Worm (Caenorhabditis elegans) whole organism, L2 larva: Measurements from ENCODE around the gene pir-1.
A peak's percentile ranks its signal among the peaks of the same experiment; 100 is the strongest.

Experiments
- C34F6.9 ChIP-seq: fragments of 150-350 bp; optimal IDR thresholded peaks from 2 replicates; lab custom pipeline; 2014; ENCODE audit warnings: missing biosample characterization, missing genetic modification characterization
- R02D3.7 ChIP-seq: fragments of 150-350 bp; optimal IDR thresholded peaks from 2 replicates; lab custom pipeline; 2014; ENCODE audit warnings: missing biosample characterization, missing genetic modification characterization
- ZK546.5 ChIP-seq: sonication (generic microtip); optimal IDR thresholded peaks from 2 replicates; lab custom pipeline; 2017; ENCODE audit warnings: missing biosample characterization, missing genetic modification characterization
- alr-1 ChIP-seq: fragments of 150-350 bp; optimal IDR thresholded peaks from 2 replicates; lab custom pipeline; 2014; ENCODE audit warnings: missing biosample characterization, missing genetic modification characterization
- aly-2 ChIP-seq: fragments of 150-350 bp; optimal IDR thresholded peaks from 2 replicates; lab custom pipeline; 2014; ENCODE audit warnings: missing biosample characterization, missing genetic modification characterization
- blmp-1 ChIP-seq: sonication (generic microtip); optimal IDR thresholded peaks from 2 replicates; lab custom pipeline; 2017; ENCODE audit warnings: missing genetic modification characterization, mild to moderate bottlenecking, missing compliant biosample characterization, antibody characterized with exemption, moderate library complexity; ENCODE audit not compliant: insufficient read depth
- ceh-16 ChIP-seq: fragments of 150-350 bp; optimal IDR thresholded peaks from 2 replicates; lab custom pipeline; 2014; ENCODE audit warnings: missing biosample characterization, missing genetic modification characterization
- ceh-82 ChIP-seq: fragments of 150-350 bp; optimal IDR thresholded peaks from 2 replicates; lab custom pipeline; 2014; ENCODE audit warnings: missing biosample characterization, missing genetic modification characterization
- crh-2 ChIP-seq: sonication (generic microtip); optimal IDR thresholded peaks from 2 replicates; lab custom pipeline; 2017; ENCODE audit warnings: missing biosample characterization, missing genetic modification characterization
- dmd-4 ChIP-seq: sonication (generic microtip); optimal IDR thresholded peaks from 2 replicates; lab custom pipeline; 2017; ENCODE audit warnings: missing biosample characterization, missing genetic modification characterization
- egl-27 ChIP-seq: sonication (generic microtip); optimal IDR thresholded peaks from 3 replicates; lab custom pipeline; 2017; ENCODE audit warnings: missing biosample characterization, missing genetic modification reagents, missing genetic modification characterization
- elt-3 ChIP-seq: sonication (generic microtip); optimal IDR thresholded peaks from 2 replicates; lab custom pipeline; 2017; ENCODE audit warnings: missing biosample characterization, missing genetic modification characterization
- fos-1 ChIP-seq: fragments of 150-350 bp; optimal IDR thresholded peaks from 2 replicates; lab custom pipeline; 2014; ENCODE audit warnings: missing biosample characterization, missing genetic modification characterization
- lin-39 ChIP-seq: fragments of 150-350 bp; optimal IDR thresholded peaks from 2 replicates; lab custom pipeline; 2014; ENCODE audit warnings: missing biosample characterization, missing genetic modification reagents, missing genetic modification characterization
- mab-5 ChIP-seq: fragments of 150-350 bp; optimal IDR thresholded peaks from 2 replicates; lab custom pipeline; 2014; ENCODE audit warnings: missing biosample characterization, missing genetic modification characterization
- mbf-1 ChIP-seq: sonication (generic microtip); optimal IDR thresholded peaks from 2 replicates; lab custom pipeline; 2017; ENCODE audit warnings: missing biosample characterization, missing genetic modification characterization
- mdl-1 ChIP-seq, 2 experiments: fragments of 150-350 bp in 1 of 2; sonication (generic microtip) in 1 of 2; optimal IDR thresholded peaks; 2 replicates each; lab custom pipeline; 2017; ENCODE audit warnings: missing biosample characterization in 2 of 2, missing genetic modification characterization in 2 of 2
- nhr-10 ChIP-seq: sonication (generic microtip); optimal IDR thresholded peaks from 2 replicates; lab custom pipeline; 2017; ENCODE audit warnings: missing biosample characterization, missing genetic modification characterization
- nhr-129 ChIP-seq: fragments of 150-350 bp; optimal IDR thresholded peaks from 2 replicates; lab custom pipeline; 2014; ENCODE audit warnings: missing biosample characterization, missing genetic modification characterization
- nhr-21 ChIP-seq: fragments of 150-350 bp; optimal IDR thresholded peaks from 2 replicates; lab custom pipeline; 2014; ENCODE audit warnings: missing biosample characterization, missing genetic modification characterization
- nhr-23 ChIP-seq: fragments of 150-350 bp; optimal IDR thresholded peaks from 2 replicates; lab custom pipeline; 2014; ENCODE audit warnings: missing biosample characterization, missing genetic modification reagents, missing genetic modification characterization
- nhr-25 ChIP-seq: fragments of 150-350 bp; sonication (generic microtip); optimal IDR thresholded peaks from 3 replicates; lab custom pipeline; 2014; ENCODE audit warnings: missing biosample characterization, missing genetic modification characterization
- nhr-6 ChIP-seq: fragments of 150-350 bp; optimal IDR thresholded peaks from 2 replicates; lab custom pipeline; 2014; ENCODE audit warnings: missing biosample characterization, missing genetic modification characterization
- nhr-77 ChIP-seq: fragments of 150-350 bp; optimal IDR thresholded peaks from 2 replicates; lab custom pipeline; 2014; ENCODE audit warnings: missing biosample characterization, missing genetic modification characterization
- peb-1 ChIP-seq: fragments of 150-350 bp; optimal IDR thresholded peaks from 2 replicates; lab custom pipeline; 2014; ENCODE audit warnings: missing biosample characterization, missing genetic modification characterization
- sem-4 ChIP-seq: fragments of 150-350 bp; optimal IDR thresholded peaks from 2 replicates; lab custom pipeline; 2014; ENCODE audit warnings: missing biosample characterization, missing genetic modification reagents, missing genetic modification characterization
- skn-1 ChIP-seq: sonication (generic microtip); optimal IDR thresholded peaks from 2 replicates; lab custom pipeline; 2017; ENCODE audit warnings: missing biosample characterization, missing genetic modification characterization
- sma-3 ChIP-seq: sonication (generic microtip); optimal IDR thresholded peaks from 2 replicates; lab custom pipeline; 2016; ENCODE audit warnings: missing genetic modification reagents, missing genetic modification characterization, missing compliant biosample characterization
- sma-9 ChIP-seq, 2 experiments: fragments of 150-350 bp in 1 of 2; sonication (generic microtip) in 1 of 2; optimal IDR thresholded peaks; 2 replicates each; lab custom pipeline; 2014 to 2016; ENCODE audit warnings: missing genetic modification characterization in 2 of 2, mild to moderate bottlenecking in 1 of 2, missing biosample characterization in 1 of 2, missing compliant biosample characterization in 1 of 2, missing genetic modification reagents in 1 of 2, moderate library complexity in 1 of 2
- unc-39 ChIP-seq: fragments of 150-350 bp; optimal IDR thresholded peaks from 2 replicates; lab custom pipeline; 2014; ENCODE audit warnings: missing biosample characterization, missing genetic modification characterization
- unc-55 ChIP-seq: fragments of 150-350 bp; sonication (generic microtip); optimal IDR thresholded peaks from 3 replicates; lab custom pipeline; 2014; ENCODE audit warnings: missing biosample characterization, missing genetic modification reagents, missing genetic modification characterization
- unc-62 ChIP-seq: fragments of 150-350 bp; optimal IDR thresholded peaks from 2 replicates; lab custom pipeline; 2014; ENCODE audit warnings: missing biosample characterization, missing genetic modification reagents, missing genetic modification characterization
- ztf-11 ChIP-seq: sonication (generic microtip); optimal IDR thresholded peaks from 2 replicates; lab custom pipeline; 2017; ENCODE audit warnings: missing biosample characterization, missing genetic modification characterization
- ztf-4 ChIP-seq: fragments of 150-350 bp; optimal IDR thresholded peaks from 2 replicates; lab custom pipeline; 2014; ENCODE audit warnings: missing biosample characterization, missing genetic modification characterization

The pir-1 gene

ce11 chrII:9189648-9190047 is 12.5 kb downstream of the pir-1 start:
- TF ChIP-seq nhr-25 (tag; lab: Kevin White, UChicago) (peak; percentile 68), nhr-10 (tag; lab: Kevin White, UChicago) (no peak), aly-2 (tag; lab: Kevin White, UChicago) (no peak), nhr-21 (tag; lab: Kevin White, UChicago) (no peak), unc-62 (GFP tag; lab: Kevin White, UChicago) (no peak), peb-1 (no peak), nhr-23 (no peak), nhr-129 (tag; lab: Kevin White, UChicago) (no peak), crh-2 (tag; lab: Kevin White, UChicago) (no peak), mbf-1 (tag; lab: Kevin White, UChicago) (no peak), egl-27 (tag; lab: Kevin White, UChicago) (peak; percentile 15), ztf-11 (tag; lab: Kevin White, UChicago) (no peak), alr-1 (no peak), ceh-82 (tag; lab: Kevin White, UChicago) (no peak), unc-39 (tag; lab: Kevin White, UChicago) (no peak), nhr-77 (tag; lab: Kevin White, UChicago) (no peak), C34F6.9 (tag; lab: Kevin White, UChicago) (no peak), sma-9 (GFP tag; optimal IDR thresholded peaks at IDR 0.05; lab: Kevin White, UChicago) (peak; percentile 5), sma-9 (tag; optimal IDR thresholded peaks at IDR 0.05; lab: Kevin White, UChicago) (no peak), lin-39 (tag; lab: Kevin White, UChicago) (no peak), unc-55 (GFP tag; lab: Kevin White, UChicago) (no peak)

- TF ChIP-seq elt-3 (tag; lab: Kevin White, UChicago) (no peak), unc-39 (tag; lab: Kevin White, UChicago) (no peak), ceh-16 (tag; lab: Kevin White, UChicago) (peak; percentile 30), dmd-4 (tag; lab: Kevin White, UChicago) (no peak), mdl-1 (tag; optimal IDR thresholded peaks at IDR 0.05; lab: Kevin White, UChicago) (no peak)
Measured at ce11 chrII:9190513-9191099, 13.5 kb downstream of the pir-1 start.

ce11 chrII:9194195-9194594 is 17.1 kb downstream of the pir-1 start, which contains the start of gene twk-4:
Gene twk-4 (minus strand): TSS chrII:9194295.
- TF ChIP-seq ceh-82 (tag; lab: Kevin White, UChicago) = no peak
- TF ChIP-seq nhr-6 = no peak
- no peak for TF ChIP-seq egl-27 (tag; lab: Kevin White, UChicago)
- no peak for TF ChIP-seq sma-9 (GFP tag; optimal IDR thresholded peaks at IDR 0.05; lab: Kevin White, UChicago)
- TF ChIP-seq sma-9 (tag; optimal IDR thresholded peaks at IDR 0.05; lab: Kevin White, UChicago) = no peak
- TF ChIP-seq nhr-25 (tag; lab: Kevin White, UChicago) = no peak
- no peak for TF ChIP-seq mab-5 (tag; lab: Kevin White, UChicago)
- TF ChIP-seq blmp-1 (tag; lab: Kevin White, UChicago) = no peak
- TF ChIP-seq, all 48 proteins: peak for 0

ce11 chrII:9196325-9196724 is 19.2 kb downstream of the pir-1 start:
- no peak for TF ChIP-seq nhr-77 (tag; lab: Kevin White, UChicago)
- TF ChIP-seq skn-1 (tag; lab: Kevin White, UChicago) = peak; percentile 8
- no peak for TF ChIP-seq nhr-21 (tag; lab: Kevin White, UChicago)
- no peak for TF ChIP-seq unc-55 (GFP tag; lab: Kevin White, UChicago)
- no peak for TF ChIP-seq nhr-129 (tag; lab: Kevin White, UChicago)
- TF ChIP-seq elt-3 (tag; lab: Kevin White, UChicago) = no peak
- TF ChIP-seq sma-9 (GFP tag; optimal IDR thresholded peaks at IDR 0.05; lab: Kevin White, UChicago) = peak; percentile 27
- TF ChIP-seq sma-9 (tag; optimal IDR thresholded peaks at IDR 0.05; lab: Kevin White, UChicago) = no peak
- TF ChIP-seq alr-1 = no peak
- TF ChIP-seq ceh-82 (tag; lab: Kevin White, UChicago) = no peak
- TF ChIP-seq ZK546.5 (tag; lab: Kevin White, UChicago) = no peak
- peak; percentile 79 for TF ChIP-seq fos-1
- no peak for TF ChIP-seq R02D3.7 (tag; lab: Kevin White, UChicago)
- TF ChIP-seq sma-3 = no peak
- TF ChIP-seq unc-62 (GFP tag; lab: Kevin White, UChicago) = no peak

- TF ChIP-seq nhr-23 (no peak), nhr-77 (tag; lab: Kevin White, UChicago) (no peak), ztf-4 (tag; lab: Kevin White, UChicago) (no peak), C34F6.9 (tag; lab: Kevin White, UChicago) (no peak), sem-4 (no peak), peb-1 (no peak), nhr-129 (tag; lab: Kevin White, UChicago) (no peak)
- TF ChIP-seq, all 48 proteins: peak for 0
Measured at ce11 chrII:9197212-9197611, 20.1 kb downstream of the pir-1 start, which contains the start of gene let-23. Gene let-23 (plus strand): TSS chrII:9197512.
